Fruit fly (Drosophila melanogaster): ENCODE results near the gene Prp3.

- TF ChIP-seq rn (GFP tag; IDR thresholded peaks at IDR 0.05), result no peak
- TF ChIP-seq CG15710 (tag; optimal IDR thresholded peaks at IDR 0.05), result no peak
- no peak for TF ChIP-seq CG13204 (GFP tag; optimal IDR thresholded peaks at IDR 0.05)
- TF ChIP-seq CG10348 (GFP tag; IDR thresholded peaks at IDR 0.05), result no peak
Measured at dm6 chr3L:19919981-19920380, 9.9 kb downstream of the Prp3 start.
